Fruit fly (Drosophila melanogaster): ENCODE data around the gene CG10097.

DNA sequence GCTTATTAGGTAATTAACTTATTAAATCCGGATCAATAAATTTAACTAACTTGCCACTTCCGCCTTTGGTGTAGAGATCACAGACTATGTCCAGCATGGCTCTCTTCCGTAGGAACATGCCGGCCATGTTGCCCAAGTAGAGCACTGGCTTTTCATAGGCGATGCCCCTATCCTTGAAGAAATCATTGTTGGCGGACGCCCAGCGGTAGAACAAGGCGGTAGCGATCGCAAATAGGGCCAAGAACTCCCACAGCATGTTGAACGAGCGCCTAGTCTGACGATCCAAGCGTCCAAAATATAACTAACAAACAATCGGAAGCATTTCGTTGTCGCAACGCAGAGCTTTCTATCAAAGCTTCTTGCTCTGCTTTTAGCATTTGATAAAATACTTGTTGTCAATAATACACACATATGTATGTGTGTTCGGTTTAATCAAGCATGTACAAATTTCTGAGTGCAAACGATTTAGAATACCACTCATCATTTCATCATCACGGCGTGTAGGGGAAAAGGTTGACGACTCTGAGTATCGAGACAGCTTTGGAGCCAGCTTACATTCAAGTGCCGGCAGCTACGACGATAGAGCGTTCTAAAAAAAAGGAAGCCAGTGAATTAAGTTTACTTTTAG is 3.0 kb upstream of the CG10097 start, which contains the start of gene Cyp9f3:
- no peak for TF ChIP-seq pnt (GFP tag; optimal IDR thresholded peaks at IDR 0.05)
- no peak for TF ChIP-seq Spps (tag; optimal IDR thresholded peaks at IDR 0.05)
- peak; percentile 88 for TF ChIP-seq z (GFP tag; IDR thresholded peaks at IDR 0.05)
- no peak for TF ChIP-seq prd (optimal IDR thresholded peaks at IDR 0.05)
- no peak for TF ChIP-seq prd (GFP tag; IDR thresholded peaks at IDR 0.05)
- no peak for TF ChIP-seq CG7786 (GFP tag; optimal IDR thresholded peaks at IDR 0.05)
- no peak for TF ChIP-seq Lim3 (GFP tag; IDR thresholded peaks at IDR 0.05)
- TF ChIP-seq CG31441 (GFP tag; IDR thresholded peaks at IDR 0.05), result no peak
- TF ChIP-seq MBD-R2 (GFP tag; IDR thresholded peaks at IDR 0.05), result no peak
- no peak for TF ChIP-seq tx (GFP tag; optimal IDR thresholded peaks at IDR 0.05)
- no peak for TF ChIP-seq CG9797 (GFP tag; optimal IDR thresholded peaks at IDR 0.05)
- TF ChIP-seq CG15514 (GFP tag; optimal IDR thresholded peaks at IDR 0.05), result peak; percentile 3
